Worm (Caenorhabditis elegans): ENCODE data around the gene srg-57.

DNA sequence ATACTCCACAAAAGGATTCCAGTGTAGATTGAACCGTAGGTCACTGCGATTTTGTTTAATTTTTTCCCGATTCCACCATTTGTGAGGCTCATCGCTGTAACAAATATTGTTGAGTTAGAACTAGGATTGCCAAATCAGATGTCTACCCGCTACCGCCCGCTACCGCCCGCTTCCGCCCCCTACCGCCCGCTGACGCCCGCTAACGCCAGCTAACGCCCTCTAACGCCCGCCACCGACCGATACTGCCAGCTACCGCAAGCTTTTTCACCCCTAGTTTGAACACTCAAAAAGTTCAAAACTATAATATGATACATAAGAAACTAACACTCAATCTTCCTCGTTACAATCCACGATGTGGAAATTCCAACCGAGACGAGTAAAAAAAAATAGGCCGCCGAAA lies 24.2 kb upstream of the srg-57 start:
- no peak for TF ChIP-seq bed-2 (GFP tag; IDR thresholded peaks at IDR 0.05)
- TF ChIP-seq snpc-1.3 (tag; optimal IDR thresholded peaks at IDR 0.05; ENCODE audit: insufficient read depth), result no peak
- TF ChIP-seq attf-5 (GFP tag; optimal IDR thresholded peaks at IDR 0.05), result no peak
- TF ChIP-seq dpl-1 (GFP tag; optimal IDR thresholded peaks at IDR 0.05), result no peak
- no peak for TF ChIP-seq madf-6 (GFP tag; IDR thresholded peaks at IDR 0.05)
- TF ChIP-seq chd-7 (tag; optimal IDR thresholded peaks at IDR 0.05), result no peak
- no peak for TF ChIP-seq aptf-3 (GFP tag; IDR thresholded peaks at IDR 0.05)
- no peak for TF ChIP-seq xnd-1 (tag; optimal IDR thresholded peaks at IDR 0.05)
- TF ChIP-seq rpc-1 (optimal IDR thresholded peaks at IDR 0.05), result no peak
- TF ChIP-seq rpc-1 (tag; optimal IDR thresholded peaks at IDR 0.05), result no peak
- no peak for TF ChIP-seq egl-44 (GFP tag; IDR thresholded peaks at IDR 0.05)
- TF ChIP-seq snpc-4 (GFP tag; optimal IDR thresholded peaks at IDR 0.05), result no peak
- TF ChIP-seq snpc-4 (tag; optimal IDR thresholded peaks at IDR 0.05), result no peak
- no peak for TF ChIP-seq T26A5.8 (tag; optimal IDR thresholded peaks at IDR 0.05)

Data from whole organism, young adult.